Worm (Caenorhabditis elegans): ENCODE measurements around the gene F08H9.2.

Gene F08H9.2

ce11 chrV:14495493-14495892 is 35.0 kb downstream of the F08H9.2 start:
- TF ChIP-seq mxl-3 (GFP tag; optimal IDR thresholded peaks at IDR 0.05): no peak
- TF ChIP-seq aly-2 (tag; optimal IDR thresholded peaks at IDR 0.05): no peak
- TF ChIP-seq nhr-237 (tag; optimal IDR thresholded peaks at IDR 0.05): no peak
- TF ChIP-seq nhr-11 (tag; optimal IDR thresholded peaks at IDR 0.05): no peak
- TF ChIP-seq cey-2 (tag; optimal IDR thresholded peaks at IDR 0.05; ENCODE audit: borderline replicate concordance, insufficient read depth): no peak

- TF ChIP-seq nhr-28 (tag; optimal IDR thresholded peaks at IDR 0.05) (no peak), unc-62 (GFP tag; optimal IDR thresholded peaks at IDR 0.05 in 1 of 2) (peak in 1 of 2 experiments; percentile 58), unc-62 (tag; optimal IDR thresholded peaks at IDR 0.05) (no peak), skn-1 (tag; optimal IDR thresholded peaks at IDR 0.05) (no peak), ZK337.2 (GFP tag; IDR thresholded peaks at IDR 0.05) (no peak), fkh-10 (GFP tag; optimal IDR thresholded peaks at IDR 0.05) (no peak)
These were observed 36.0 kb downstream of the F08H9.2 start for ce11 chrV:14496446-14496845.

- TF ChIP-seq lim-7 (GFP tag; IDR thresholded peaks at IDR 0.05) (no peak), nhr-25 (tag; optimal IDR thresholded peaks at IDR 0.05; ENCODE audit: borderline replicate concordance, insufficient read depth) (peak; percentile 4), nhr-28 (tag; optimal IDR thresholded peaks at IDR 0.05) (peak; percentile 13), ama-1 (optimal IDR thresholded peaks at IDR 0.05) (no peak), nhr-6 (tag; optimal IDR thresholded peaks at IDR 0.05) (peak; percentile 62), hif-1 (tag; optimal IDR thresholded peaks at IDR 0.05) (no peak), unc-62 (GFP tag; optimal IDR thresholded peaks at IDR 0.05 in 1 of 2) (peak in 1 of 2 experiments; percentile 16), unc-62 (tag; optimal IDR thresholded peaks at IDR 0.05) (no peak), mep-1 (tag; optimal IDR thresholded peaks at IDR 0.05) (no peak), daf-12 (tag; optimal IDR thresholded peaks at IDR 0.05) (no peak), T26A8.4 (GFP tag; IDR thresholded peaks at IDR 0.05) (no peak), zfp-3 (GFP tag; conservative IDR thresholded peaks at IDR 0.05) (no peak)
These were observed 37.7 kb downstream of the F08H9.2 start for ce11 chrV:14498204-14498603.

ce11 chrV:14499074-14499864 is 38.8 kb downstream of the F08H9.2 start:
- TF ChIP-seq lim-7 (GFP tag; IDR thresholded peaks at IDR 0.05) (no peak), zip-2 (tag; optimal IDR thresholded peaks at IDR 0.05) (no peak), F10B5.3 (tag; optimal IDR thresholded peaks at IDR 0.05) (no peak), madf-5 (GFP tag; IDR thresholded peaks at IDR 0.05) (no peak), lin-39 (tag; optimal IDR thresholded peaks at IDR 0.05) (no peak), lin-15B (tag; optimal IDR thresholded peaks at IDR 0.05) (no peak), F26F4.8 (GFP tag; conservative IDR thresholded peaks at IDR 0.05) (no peak), nhr-48 (tag; optimal IDR thresholded peaks at IDR 0.05) (no peak), R02D3.7 (tag; optimal IDR thresholded peaks at IDR 0.05) (no peak), dve-1 (tag; optimal IDR thresholded peaks at IDR 0.05; ENCODE audit: insufficient read depth) (no peak), nhr-76 (tag; optimal IDR thresholded peaks at IDR 0.05) (no peak), hlh-30 (tag; optimal IDR thresholded peaks at IDR 0.05; ENCODE audit: insufficient read depth) (peak; percentile 48), ZK546.5 (tag; optimal IDR thresholded peaks at IDR 0.05) (no peak), lir-3 (tag; optimal IDR thresholded peaks at IDR 0.05) (no peak), nhr-102 (tag; optimal IDR thresholded peaks at IDR 0.05) (no peak), zip-11 (GFP tag; IDR thresholded peaks at IDR 0.05) (no peak), nhr-41 (GFP tag; IDR thresholded peaks at IDR 0.05) (no peak), F49E8.2 (tag; optimal IDR thresholded peaks at IDR 0.05; ENCODE audit: borderline replicate concordance) (no peak), ces-1 (GFP tag; optimal IDR thresholded peaks at IDR 0.05) (no peak), T26A8.4 (GFP tag; IDR thresholded peaks at IDR 0.05) (no peak), ceh-28 (tag; optimal IDR thresholded peaks at IDR 0.05) (no peak), ctbp-1 (GFP tag; IDR thresholded peaks at IDR 0.05) (no peak), aha-1 (tag) (no peak), hlh-11 (tag; optimal IDR thresholded peaks at IDR 0.05) (peak; percentile 11), zfp-3 (GFP tag; conservative IDR thresholded peaks at IDR 0.05) (no peak), Y48G9A.11 (GFP tag; IDR thresholded peaks at IDR 0.05) (no peak), nhr-28 (tag; optimal IDR thresholded peaks at IDR 0.05) (peak; percentile 38), daf-16 (GFP tag; optimal IDR thresholded peaks at IDR 0.05) (no peak), daf-16 (tag; optimal IDR thresholded peaks at IDR 0.05) (peak; percentile 32), daf-19 (GFP tag; conservative IDR thresholded peaks at IDR 0.05) (no peak)
